Worm (Caenorhabditis elegans): ENCODE results near the gene srh-167.

srh-167 gene

ce11 chrV:16355941-16356340, 22.4 kb downstream of the srh-167 start (continued):
- no peak for TF ChIP-seq unc-62 (GFP tag; optimal IDR thresholded peaks at IDR 0.05)
- TF ChIP-seq T26A5.8 (tag; optimal IDR thresholded peaks at IDR 0.05) = no peak
- TF ChIP-seq ztf-25 (GFP tag; IDR thresholded peaks at IDR 0.05) = no peak
- TF ChIP-seq B0261.1 (tag; optimal IDR thresholded peaks at IDR 0.05) = peak; percentile 30
- TF ChIP-seq ZK185.1 (tag; optimal IDR thresholded peaks at IDR 0.05; ENCODE audit: poor library complexity, severe bottlenecking) = peak; percentile 60
- peak; percentile 97 for TF ChIP-seq attf-5 (GFP tag; optimal IDR thresholded peaks at IDR 0.05)
- TF ChIP-seq egl-18 (GFP tag; IDR thresholded peaks at IDR 0.05) = no peak
- TF ChIP-seq T07F8.4 (tag; optimal IDR thresholded peaks at IDR 0.05) = no peak
- no peak for TF ChIP-seq ceh-79 (tag; optimal IDR thresholded peaks at IDR 0.05)
- no peak for TF ChIP-seq nfya-2 (GFP tag; IDR thresholded peaks at IDR 0.05)
- TF ChIP-seq F22D6.2 (tag; optimal IDR thresholded peaks at IDR 0.05) = peak; percentile 11
- TF ChIP-seq fkh-3 (tag; optimal IDR thresholded peaks at IDR 0.05) = no peak
- peak; percentile 86 for TF ChIP-seq Y56A3A.18 (GFP tag; IDR thresholded peaks at IDR 0.05)
- no peak for TF ChIP-seq ceh-40 (GFP tag; IDR thresholded peaks at IDR 0.05)
- no peak for TF ChIP-seq F49E8.2 (tag; optimal IDR thresholded peaks at IDR 0.05; ENCODE audit: insufficient read depth)
- TF ChIP-seq pbrm-1 (GFP tag; IDR thresholded peaks at IDR 0.05) = peak; percentile 77
- TF ChIP-seq egl-44 (GFP tag; IDR thresholded peaks at IDR 0.05) = peak; percentile 87; the same call in 1 of the 2 replicates
- TF ChIP-seq cebp-1 (GFP tag; IDR thresholded peaks at IDR 0.05) = no peak
- peak; percentile 89 for TF ChIP-seq cebp-1 (tag; optimal IDR thresholded peaks at IDR 0.05)
- peak; percentile 61; the same call in 1 of the 2 replicates for TF ChIP-seq C17E4.6 (GFP tag; IDR thresholded peaks at IDR 0.05)
- TF ChIP-seq nhr-90 (tag; optimal IDR thresholded peaks at IDR 0.05) = peak; percentile 63
- TF ChIP-seq ztf-28 (GFP tag; IDR thresholded peaks at IDR 0.05) = no peak
- TF ChIP-seq somi-1 (GFP tag; optimal IDR thresholded peaks at IDR 0.05) = peak; percentile 91
- TF ChIP-seq let-526 (GFP tag; IDR thresholded peaks at IDR 0.05) = 0 out of 2 replicates have a peak, but pooled peaks have one; percentile 37
- TF ChIP-seq attf-6 (GFP tag; IDR thresholded peaks at IDR 0.05) = peak; percentile 73
- TF ChIP-seq K11D2.4 (GFP tag; IDR thresholded peaks at IDR 0.05) = peak; percentile 88
- TF ChIP-seq Y53F4B.3 (GFP tag; IDR thresholded peaks at IDR 0.05) = no peak
- TF ChIP-seq dpl-1 (GFP tag; optimal IDR thresholded peaks at IDR 0.05) = no peak
- peak; percentile 99 for TF ChIP-seq zfh-2 (GFP tag; conservative IDR thresholded peaks at IDR 0.05)
- no peak for TF ChIP-seq rcor-1 (GFP tag; IDR thresholded peaks at IDR 0.05)
- peak; percentile 88 for TF ChIP-seq lin-26 (GFP tag; IDR thresholded peaks at IDR 0.05)
- 0 out of 2 replicates have a peak, but pooled peaks have one; percentile 9 for TF ChIP-seq ceh-100 (GFP tag; IDR thresholded peaks at IDR 0.05)
- peak; percentile 47 for TF ChIP-seq ztf-18 (tag; optimal IDR thresholded peaks at IDR 0.05)
- no peak for TF ChIP-seq ceh-58 (GFP tag; IDR thresholded peaks at IDR 0.05)
- TF ChIP-seq tbx-9 (tag; optimal IDR thresholded peaks at IDR 0.05; ENCODE audit: borderline replicate concordance) = no peak
- peak; percentile 58 for TF ChIP-seq zim-3 (tag; optimal IDR thresholded peaks at IDR 0.05)
- TF ChIP-seq ceh-27 (GFP tag; optimal IDR thresholded peaks at IDR 0.05) = peak; percentile 82
- TF ChIP-seq Y53G8AR.9 (GFP tag; conservative IDR thresholded peaks at IDR 0.05) = peak; percentile 81
- no peak for TF ChIP-seq nhr-179 (tag; optimal IDR thresholded peaks at IDR 0.05)
- TF ChIP-seq C06A6.2 (GFP tag; conservative IDR thresholded peaks at IDR 0.05) = peak; percentile 81
- TF ChIP-seq dox-1 (GFP tag; IDR thresholded peaks at IDR 0.05) = peak; percentile 94

DNA sequence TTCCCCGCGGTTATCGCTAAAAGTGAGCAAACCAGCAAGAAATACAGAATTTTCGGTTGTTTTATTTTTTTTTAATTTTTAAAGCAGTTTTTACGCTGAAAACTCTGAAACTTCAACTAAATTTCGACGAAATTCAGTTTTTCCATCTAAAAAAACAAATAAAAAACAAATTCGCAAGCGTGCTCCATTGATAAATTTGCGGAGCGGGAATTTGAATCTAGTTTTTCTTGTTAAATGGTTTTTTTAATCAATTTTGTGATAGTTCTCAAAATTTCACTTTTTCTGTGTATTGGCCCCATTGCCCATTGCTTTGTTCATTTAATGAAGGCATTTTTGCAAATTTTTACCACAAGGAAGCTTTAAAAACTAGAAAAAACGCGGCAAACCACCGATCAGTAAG, 23.3 kb downstream of the srh-167 start:
- TF ChIP-seq ama-1 (optimal IDR thresholded peaks at IDR 0.05) (no peak), ama-1 (GFP tag; optimal IDR thresholded peaks at IDR 0.05) (no peak), athp-1 (tag; optimal IDR thresholded peaks at IDR 0.05) (peak; percentile 26), efl-1 (GFP tag; optimal IDR thresholded peaks at IDR 0.05) (peak; percentile 84), D2030.7 (GFP tag; IDR thresholded peaks at IDR 0.05) (peak; percentile 61), Y67H2A.10 (GFP tag; conservative IDR thresholded peaks at IDR 0.05) (no peak), madf-6 (GFP tag; IDR thresholded peaks at IDR 0.05) (peak; percentile 41; the same call in 1 of the 2 replicates), F33H1.4 (GFP tag; IDR thresholded peaks at IDR 0.05) (no peak), snpc-1.3 (tag; optimal IDR thresholded peaks at IDR 0.05; ENCODE audit: insufficient read depth) (peak; percentile 20), attf-6 (GFP tag; IDR thresholded peaks at IDR 0.05) (0 out of 2 replicates have a peak, but pooled peaks have one; percentile 48), dpl-1 (GFP tag; optimal IDR thresholded peaks at IDR 0.05) (peak; percentile 74), tbp1 (GFP tag; optimal IDR thresholded peaks at IDR 0.05) (peak; percentile 13), lsl-1 (GFP tag; optimal IDR thresholded peaks at IDR 0.05) (peak; percentile 53)

All from whole organism, young adult.